Fruit fly (Drosophila melanogaster) Kc167 (cell line): ENCODE data around the gene eIF3h.

Experiments
- Myc ChIP-seq: fragments of >200 bp; optimal IDR thresholded peaks from 2 replicates; lab custom pipeline; 2017; ENCODE audit warnings: missing external identifiers
- Sin3A ChIP-seq: fragments of >200 bp; optimal IDR thresholded peaks from 2 replicates; lab custom pipeline; 2018; ENCODE audit warnings: missing external identifiers
- h ChIP-seq: fragments of >200 bp; optimal IDR thresholded peaks from 3 replicates; lab custom pipeline; 2018; ENCODE audit warnings: missing external identifiers
- psq ChIP-seq: fragments of >200 bp; optimal IDR thresholded peaks from 2 replicates; lab custom pipeline; 2017; ENCODE audit warnings: missing external identifiers
- ttk ChIP-seq: sonication (Bioruptor generic); optimal IDR thresholded peaks from 2 replicates; lab custom pipeline; 2017; ENCODE audit warnings: missing external identifiers

DNA sequence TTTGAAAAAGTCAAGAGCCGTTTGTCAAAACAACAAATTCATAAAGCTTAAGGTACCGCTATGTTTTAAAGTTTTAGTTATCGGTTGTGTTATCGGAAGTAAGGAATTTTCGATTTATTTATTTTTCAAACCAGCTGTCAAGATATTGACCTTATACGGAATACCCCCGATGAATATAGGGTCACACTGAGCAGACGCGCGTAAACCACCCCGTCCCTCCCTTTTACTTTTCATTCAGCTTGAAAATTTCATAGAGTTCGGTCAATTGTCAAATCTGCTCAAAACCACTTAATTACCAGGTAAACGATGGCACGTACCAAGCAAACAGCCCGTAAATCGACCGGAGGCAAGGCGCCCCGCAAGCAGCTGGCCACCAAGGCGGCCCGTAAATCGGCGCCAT lies 2.1 kb upstream of the eIF3h start, which contains the start of the genes CG14036 and His3.3A:
- no peak for TF ChIP-seq Sin3A (lab: Kevin White, UChicago)
- no peak for TF ChIP-seq h (lab: Kevin White, UChicago)
- TF ChIP-seq Myc (lab: Kevin White, UChicago) = no peak
- TF ChIP-seq psq (lab: Kevin White, UChicago) = no peak
- TF ChIP-seq ttk (lab: Kevin White, UChicago) = no peak
